Fruit fly (Drosophila melanogaster) whole organism, wandering third instar larva: ENCODE data around the gene Prat2.
A peak's percentile ranks its signal among the peaks of the same experiment; 100 is the strongest.

Source experiments
- Hnf4 ChIP-seq: fragments of 200-800 bp; sonication (Bioruptor generic); optimal IDR thresholded peaks from 2 replicates; lab custom pipeline; 2016; ENCODE audit warnings: missing biosample characterization, mild to moderate bottlenecking, missing genetic modification characterization
- Vsx2 ChIP-seq: fragments of 200-300, 225-300 bp; sonication (Bioruptor generic); optimal IDR thresholded peaks from 2 replicates; lab custom pipeline; 2018; ENCODE audit warnings: missing biosample characterization, missing genetic modification characterization; ENCODE audit not compliant: partially characterized antibody
- pan ChIP-seq: fragments of >200 bp; optimal IDR thresholded peaks from 2 replicates; lab custom pipeline; 2017

The Prat2 gene

DNA sequence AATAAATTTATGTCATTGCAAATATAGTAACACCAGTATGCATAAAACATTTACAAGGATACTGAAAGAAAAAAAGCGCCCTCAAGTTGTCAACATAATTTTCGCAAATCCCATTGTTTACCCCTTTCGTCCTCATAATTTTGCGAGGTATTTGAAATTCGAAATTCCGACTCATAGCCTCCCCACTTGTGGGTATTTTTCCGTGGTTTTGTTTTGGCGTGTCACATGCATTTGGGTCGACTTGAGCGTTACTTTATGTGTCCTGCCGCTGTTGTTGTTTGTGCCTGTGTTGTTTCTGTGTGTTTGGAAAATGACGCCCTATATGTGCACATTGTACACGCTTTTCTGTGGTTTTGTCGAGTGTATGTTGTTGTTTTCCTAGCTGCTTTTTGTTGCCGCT is 50.5 kb downstream of the Prat2 start:
- TF ChIP-seq pan (peak; percentile 7), Vsx2 (GFP tag; lab: Kevin White, UChicago) (no peak), Hnf4 (GFP tag; lab: Kevin White, UChicago) (no peak)
- TF ChIP-seq, all 38 proteins: peak for 1
